Worm (Caenorhabditis elegans): ENCODE measurements around the gene W02H3.3.
A peak's percentile ranks its signal among the peaks of the same experiment; 100 is the strongest.

W02H3.3 gene

DNA sequence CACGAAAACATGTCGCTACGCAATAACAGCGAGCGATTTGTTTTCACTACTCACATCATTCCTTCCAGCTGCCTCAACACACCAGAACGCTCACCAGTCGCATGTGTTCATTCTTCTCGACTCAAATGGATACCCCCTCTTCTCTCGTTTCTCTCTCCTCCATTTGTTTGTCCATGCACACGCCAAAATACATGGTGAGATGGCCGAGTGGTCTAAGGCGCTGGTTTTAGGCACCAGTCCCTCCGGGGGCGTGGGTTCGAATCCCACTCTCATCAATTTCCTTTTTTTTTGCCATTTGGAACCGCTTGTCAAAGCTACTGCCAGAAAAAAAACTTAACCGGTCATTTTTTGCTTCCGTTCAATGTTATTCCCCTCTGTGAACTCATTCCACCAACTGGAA is 2.5 kb downstream of the W02H3.3 start:
- peak; percentile 91 for TF ChIP-seq tra-1 (GFP tag; IDR thresholded peaks at IDR 0.05)
- peak; percentile 88 for TF ChIP-seq dmd-6 (GFP tag; IDR thresholded peaks at IDR 0.05)
- TF ChIP-seq pqm-1 (tag; optimal IDR thresholded peaks at IDR 0.05), result no peak
- TF ChIP-seq unc-62 (GFP tag; optimal IDR thresholded peaks at IDR 0.05 in 1 of 2), result peak in 1 of 2 experiments; percentile 95
- TF ChIP-seq unc-62 (tag; optimal IDR thresholded peaks at IDR 0.05), result no peak
- TF ChIP-seq tag-97 (GFP tag; IDR thresholded peaks at IDR 0.05), result 0 out of 2 replicates have a peak, but pooled peaks have one; percentile 80
- TF ChIP-seq lin-1 (GFP tag; IDR thresholded peaks at IDR 0.05), result peak; percentile 87
- peak; percentile 16 for TF ChIP-seq zfp-2 (tag; optimal IDR thresholded peaks at IDR 0.05)
- TF ChIP-seq mes-2 (tag; optimal IDR thresholded peaks at IDR 0.05; ENCODE audit: poor library complexity, severe bottlenecking), result no peak
- no peak for TF ChIP-seq F44E2.7 (GFP tag; IDR thresholded peaks at IDR 0.05)
- peak; percentile 94 for TF ChIP-seq daf-19 (GFP tag; conservative IDR thresholded peaks at IDR 0.05)
- TF ChIP-seq duxl-1 (tag; optimal IDR thresholded peaks at IDR 0.05; ENCODE audit: poor library complexity), result peak; percentile 93
- 0 out of 2 replicates have a peak, but pooled peaks have one; percentile 50 for TF ChIP-seq F26F4.8 (GFP tag; conservative IDR thresholded peaks at IDR 0.05)
- TF ChIP-seq zag-1 (tag; optimal IDR thresholded peaks at IDR 0.05), result no peak
- peak; percentile 79 for TF ChIP-seq arid-1 (GFP tag; conservative IDR thresholded peaks at IDR 0.05)
- TF ChIP-seq hif-1 (tag; optimal IDR thresholded peaks at IDR 0.05), result peak; percentile 30 to 65
- TF ChIP-seq lin-13 (GFP tag; optimal IDR thresholded peaks at IDR 0.05), result peak; percentile 67
- peak; percentile 64 for TF ChIP-seq Y5F2A.4 (GFP tag; optimal IDR thresholded peaks at IDR 0.05)
- peak; percentile 92 for TF ChIP-seq mep-1 (tag; optimal IDR thresholded peaks at IDR 0.05)
- peak; percentile 93 for TF ChIP-seq rbr-2 (tag; optimal IDR thresholded peaks at IDR 0.05)
- peak; percentile 59 for TF ChIP-seq sdz-12 (GFP tag; optimal IDR thresholded peaks at IDR 0.05)
- no peak for TF ChIP-seq egl-27 (tag; optimal IDR thresholded peaks at IDR 0.05)
- no peak for TF ChIP-seq ztf-11 (tag; optimal IDR thresholded peaks at IDR 0.05)
- TF ChIP-seq F49E8.2 (tag; optimal IDR thresholded peaks at IDR 0.05; ENCODE audit: borderline replicate concordance), result peak; percentile 65
- TF ChIP-seq mxl-3 (GFP tag; optimal IDR thresholded peaks at IDR 0.05), result peak; percentile 71
- TF ChIP-seq hlh-30 (tag; optimal IDR thresholded peaks at IDR 0.05; ENCODE audit: insufficient read depth), result peak; percentile 78
- peak; percentile 89; the same call in 1 of the 2 replicates for TF ChIP-seq nhr-41 (GFP tag; IDR thresholded peaks at IDR 0.05)
- no peak for TF ChIP-seq nhr-76 (tag; optimal IDR thresholded peaks at IDR 0.05)
- TF ChIP-seq nhr-111 (GFP tag; optimal IDR thresholded peaks at IDR 0.05), result peak; percentile 37
- peak in 1 of 2 experiments; percentile 25 for TF ChIP-seq lsy-2 (tag; optimal IDR thresholded peaks at IDR 0.05)
- TF ChIP-seq snpc-4 (tag; optimal IDR thresholded peaks at IDR 0.05), result no peak
- TF ChIP-seq F10B5.3 (tag; optimal IDR thresholded peaks at IDR 0.05), result peak; percentile 78
- peak; percentile 54 for TF ChIP-seq ceh-32 (tag; optimal IDR thresholded peaks at IDR 0.05; ENCODE audit: poor library complexity)
- peak; percentile 74; the same call in 1 of the 2 replicates for TF ChIP-seq dmd-9 (GFP tag; IDR thresholded peaks at IDR 0.05)
- no peak for TF ChIP-seq ama-1 (optimal IDR thresholded peaks at IDR 0.05)
- TF ChIP-seq fos-1 (tag; optimal IDR thresholded peaks at IDR 0.05), result no peak
- TF ChIP-seq zfp-3 (GFP tag; conservative IDR thresholded peaks at IDR 0.05), result peak; percentile 73; the same call in 1 of the 2 replicates
- peak; percentile 73 for TF ChIP-seq nhr-25 (tag; optimal IDR thresholded peaks at IDR 0.05; ENCODE audit: borderline replicate concordance, insufficient read depth)
- TF ChIP-seq nhr-102 (tag; optimal IDR thresholded peaks at IDR 0.05), result peak; percentile 92
- TF ChIP-seq set-16 (GFP tag; IDR thresholded peaks at IDR 0.05), result no peak
- 0 out of 2 replicates have a peak, but pooled peaks have one; percentile 73 for TF ChIP-seq saeg-2 (GFP tag; IDR thresholded peaks at IDR 0.05)
- TF ChIP-seq lir-3 (tag; optimal IDR thresholded peaks at IDR 0.05), result peak; percentile 84
- TF ChIP-seq nhr-77 (tag; optimal IDR thresholded peaks at IDR 0.05), result peak; percentile 27
- TF ChIP-seq daf-8 (GFP tag; IDR thresholded peaks at IDR 0.05), result no peak
- peak; percentile 84 for TF ChIP-seq D1046.2 (GFP tag; IDR thresholded peaks at IDR 0.05)
- TF ChIP-seq php-3 (GFP tag; IDR thresholded peaks at IDR 0.05), result peak; percentile 83
- no peak for TF ChIP-seq ZK546.5 (tag; optimal IDR thresholded peaks at IDR 0.05)
- TF ChIP-seq ceh-44 (GFP tag; IDR thresholded peaks at IDR 0.05), result peak; percentile 75; the same call in 1 of the 2 replicates
- no peak for TF ChIP-seq T26A8.4 (GFP tag; IDR thresholded peaks at IDR 0.05)
- peak; percentile 78 for TF ChIP-seq lin-38 (GFP tag; IDR thresholded peaks at IDR 0.05)

All from whole organism, L4 larva.